Fruit fly (Drosophila melanogaster): ENCODE data around the gene xit.
A peak's percentile ranks its signal among the peaks of the same experiment; 100 is the strongest.

xit gene

DNA sequence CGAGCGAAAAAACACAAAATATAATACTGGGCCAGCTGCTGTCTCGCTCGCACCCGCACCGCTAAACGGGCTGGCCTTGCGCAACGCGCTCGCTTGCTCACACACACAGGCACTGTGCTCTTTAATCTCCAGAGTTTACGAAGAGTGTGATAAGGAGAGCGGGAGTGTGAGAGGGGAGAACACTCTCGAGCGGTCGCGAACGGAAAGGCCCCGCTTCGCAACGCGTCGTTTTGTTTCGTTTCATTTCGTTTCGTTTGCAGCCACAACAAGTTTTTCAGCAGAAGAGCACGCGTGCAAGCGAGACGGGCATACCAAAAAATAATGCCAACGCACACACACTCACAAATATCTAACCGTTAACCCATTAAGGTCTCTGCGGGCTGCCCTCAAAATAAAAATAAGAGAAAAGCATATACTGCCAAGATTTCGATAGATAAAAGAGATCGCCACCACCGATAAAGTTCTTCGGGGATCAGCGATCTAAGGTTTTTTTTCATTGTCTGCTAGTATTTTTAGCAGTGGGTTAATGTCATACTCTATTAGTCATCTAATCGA, 40.8 kb downstream of the xit start (continued):
- no peak for TF ChIP-seq Bteb2 (GFP tag; optimal IDR thresholded peaks at IDR 0.05)
- TF ChIP-seq CG30431 (GFP tag; optimal IDR thresholded peaks at IDR 0.05) = no peak
- peak; percentile 13 for TF ChIP-seq ttk (GFP tag; IDR thresholded peaks at IDR 0.05)
- TF ChIP-seq maf-S (GFP tag; optimal IDR thresholded peaks at IDR 0.05) = peak; percentile 33
- TF ChIP-seq Med (GFP tag) = peak; percentile 95
- peak; percentile 64; the same call in 1 of the 2 replicates for TF ChIP-seq CG10366 (GFP tag; IDR thresholded peaks at IDR 0.05)
- peak; percentile 66 for TF ChIP-seq CG32772 (GFP tag; IDR thresholded peaks at IDR 0.05)
- TF ChIP-seq unpg (GFP tag; optimal IDR thresholded peaks at IDR 0.05) = peak; percentile 41
- no peak for TF ChIP-seq tap (tag; optimal IDR thresholded peaks at IDR 0.05)
- no peak for TF ChIP-seq CG5953 (GFP tag; IDR thresholded peaks at IDR 0.05)
- TF ChIP-seq CG3838 (GFP tag; optimal IDR thresholded peaks at IDR 0.05) = no peak
- peak; percentile 40 for TF ChIP-seq CG12104 (GFP tag; optimal IDR thresholded peaks at IDR 0.05)
- TF ChIP-seq bowl (GFP tag; IDR thresholded peaks at IDR 0.05) = 0 out of 2 replicates have a peak, but pooled peaks have one; percentile 25
- TF ChIP-seq CG17186 (GFP tag; optimal IDR thresholded peaks at IDR 0.05) = no peak
- peak; percentile 8 for TF ChIP-seq CG12744 (GFP tag; optimal IDR thresholded peaks at IDR 0.05)
- peak; percentile 77 for TF ChIP-seq dysf (GFP tag; IDR thresholded peaks at IDR 0.05)
- peak; percentile 41 for TF ChIP-seq CG2712 (tag; optimal IDR thresholded peaks at IDR 0.05)
- TF ChIP-seq Antp (GFP tag; optimal IDR thresholded peaks at IDR 0.05) = no peak
- peak; percentile 64 for TF ChIP-seq grau (tag; optimal IDR thresholded peaks at IDR 0.05)
- TF ChIP-seq zfh1 (GFP tag; IDR thresholded peaks at IDR 0.05) = peak; percentile 69
- peak; percentile 79 for TF ChIP-seq psq (GFP tag; optimal IDR thresholded peaks at IDR 0.05)
- no peak for TF ChIP-seq CG17802 (tag; optimal IDR thresholded peaks at IDR 0.05)
- TF ChIP-seq row (GFP tag; IDR thresholded peaks at IDR 0.05) = peak; percentile 71; the same call in 2 of the 3 replicates
- peak; percentile 66; the same call in 2 of the 3 replicates for TF ChIP-seq so (GFP tag; IDR thresholded peaks at IDR 0.05)
- peak; percentile 62 for TF ChIP-seq CG7372 (GFP tag; IDR thresholded peaks at IDR 0.05)
- no peak for TF ChIP-seq CG30020 (tag; optimal IDR thresholded peaks at IDR 0.05)
- TF ChIP-seq slbo (GFP tag; IDR thresholded peaks at IDR 0.05) = peak; percentile 74
- TF ChIP-seq C15 (GFP tag; IDR thresholded peaks at IDR 0.05) = no peak
- TF ChIP-seq Sox102F (GFP tag; optimal IDR thresholded peaks at IDR 0.05) = peak; percentile 53
- peak; percentile 68 for TF ChIP-seq Ptx1 (GFP tag; IDR thresholded peaks at IDR 0.05)
- no peak for TF ChIP-seq Side (GFP tag; optimal IDR thresholded peaks at IDR 0.05)
- no peak for TF ChIP-seq amos (GFP tag; IDR thresholded peaks at IDR 0.05; ENCODE audit: partially characterized antibody)
- TF ChIP-seq Oaz (GFP tag; IDR thresholded peaks at IDR 0.05) = peak; percentile 46
- no peak for TF ChIP-seq CG12236 (GFP tag; optimal IDR thresholded peaks at IDR 0.05)
- TF ChIP-seq CG12942 (GFP tag; optimal IDR thresholded peaks at IDR 0.05) = no peak
- peak; percentile 48 for TF ChIP-seq zf30C (GFP tag; optimal IDR thresholded peaks at IDR 0.05)
- peak; percentile 41 for TF ChIP-seq D19A (tag; optimal IDR thresholded peaks at IDR 0.05)
- TF ChIP-seq CG1792 (GFP tag; optimal IDR thresholded peaks at IDR 0.05) = no peak
- no peak for TF ChIP-seq CG18476 (GFP tag; optimal IDR thresholded peaks at IDR 0.05)
- no peak for TF ChIP-seq CG10565 (GFP tag; optimal IDR thresholded peaks at IDR 0.05)
- TF ChIP-seq seq (GFP tag; IDR thresholded peaks at IDR 0.05) = no peak; the same call in 1 of the 2 replicates
- peak; percentile 63; the same call in 2 of the 3 replicates for TF ChIP-seq CG11695 (GFP tag; IDR thresholded peaks at IDR 0.05)
- TF ChIP-seq CG11723 (GFP tag; optimal IDR thresholded peaks at IDR 0.05) = peak; percentile 17
- TF ChIP-seq sd (tag; optimal IDR thresholded peaks at IDR 0.05) = peak; percentile 77
- TF ChIP-seq sr (GFP tag; IDR thresholded peaks at IDR 0.05) = no peak
- TF ChIP-seq Hr78 (GFP tag; optimal IDR thresholded peaks at IDR 0.05) = peak in 1 of 2 experiments; percentile 73
- 0 out of 2 replicates have a peak, but pooled peaks have one; percentile 13 for TF ChIP-seq stc (GFP tag; IDR thresholded peaks at IDR 0.05)
- TF ChIP-seq CG11085 (GFP tag; IDR thresholded peaks at IDR 0.05) = 0 out of 2 replicates have a peak, but pooled peaks have one; percentile 12
- peak; percentile 39 for TF ChIP-seq bab2 (GFP tag; optimal IDR thresholded peaks at IDR 0.05)
- peak; percentile 66 for TF ChIP-seq Hmr (GFP tag; optimal IDR thresholded peaks at IDR 0.05)
- peak; percentile 66; the same call in 1 of the 3 replicates for TF ChIP-seq z (GFP tag; IDR thresholded peaks at IDR 0.05)
